Fruit fly (Drosophila melanogaster): ENCODE results near the gene CG6923.

Gene CG6923

dm6 chr3R:11749297-11750293 lies at the start of gene CG6923:
Gene CG6923, minus strand, starts transcription at chr3R:11750029.
- TF ChIP-seq CG11617 (GFP tag; optimal IDR thresholded peaks at IDR 0.05) (peak; percentile 15), bab1 (GFP tag; optimal IDR thresholded peaks at IDR 0.05) (no peak), CG12768 (GFP tag; optimal IDR thresholded peaks at IDR 0.05) (peak; percentile 24), CG1620 (GFP tag; optimal IDR thresholded peaks at IDR 0.05) (no peak), Crg-1 (GFP tag; optimal IDR thresholded peaks at IDR 0.05) (no peak), Mnt (GFP tag; optimal IDR thresholded peaks at IDR 0.05) (peak; percentile 38), Clk (GFP tag; optimal IDR thresholded peaks at IDR 0.05) (no peak), CG33017 (tag; optimal IDR thresholded peaks at IDR 0.05) (no peak), CG5204 (GFP tag; optimal IDR thresholded peaks at IDR 0.05) (no peak), cnc (optimal IDR thresholded peaks at IDR 0.05) (no peak), kay (GFP tag; ENCODE audit: borderline replicate concordance) (peak; percentile 29), CG7101 (tag; optimal IDR thresholded peaks at IDR 0.05) (no peak), toe (GFP tag; optimal IDR thresholded peaks at IDR 0.05) (no peak), CG7045 (GFP tag; optimal IDR thresholded peaks at IDR 0.05) (peak; percentile 3), CG14711 (tag; optimal IDR thresholded peaks at IDR 0.05) (no peak), cic (GFP tag; optimal IDR thresholded peaks at IDR 0.05) (no peak), pad (GFP tag; optimal IDR thresholded peaks at IDR 0.05) (no peak), tj (GFP tag; optimal IDR thresholded peaks at IDR 0.05) (peak; percentile 45), Hr96 (GFP tag; optimal IDR thresholded peaks at IDR 0.05) (no peak), ovo (GFP tag; optimal IDR thresholded peaks at IDR 0.05) (peak; percentile 67)

DNA sequence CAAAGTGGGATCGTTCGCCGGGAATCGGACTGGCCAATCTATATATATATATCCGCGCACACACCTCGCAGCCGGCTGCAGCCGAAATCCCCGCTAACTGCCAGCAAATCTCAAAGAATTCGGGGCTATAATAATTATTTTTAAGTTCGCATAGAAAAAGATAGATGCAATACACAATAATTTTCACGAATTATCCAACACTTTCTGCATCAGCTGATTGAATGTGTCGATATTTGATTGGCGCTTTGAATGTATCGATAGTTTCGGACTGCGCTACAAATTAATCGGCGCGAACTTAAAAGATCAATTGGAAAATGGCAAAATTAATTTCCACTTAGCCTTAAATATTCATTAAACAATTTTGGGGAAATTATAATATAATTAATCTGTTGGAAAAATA lies 47.0 kb upstream of the CG6923 start, which contains the start of gene Sbf:
Gene Sbf (minus strand): TSS at position 169 of the 400 bp plus-strand sequence.
- peak; percentile 59 for TF ChIP-seq CG7101 (tag; optimal IDR thresholded peaks at IDR 0.05)
- no peak for TF ChIP-seq Hr96 (GFP tag; optimal IDR thresholded peaks at IDR 0.05)
- TF ChIP-seq pad (GFP tag; optimal IDR thresholded peaks at IDR 0.05), result peak; percentile 51
- TF ChIP-seq CG12768 (GFP tag; optimal IDR thresholded peaks at IDR 0.05), result peak; percentile 34
- peak; percentile 53 for TF ChIP-seq CG1620 (GFP tag; optimal IDR thresholded peaks at IDR 0.05)
- TF ChIP-seq bab1 (GFP tag; optimal IDR thresholded peaks at IDR 0.05), result peak; percentile 76
- peak; percentile 62 for TF ChIP-seq Crg-1 (GFP tag; optimal IDR thresholded peaks at IDR 0.05)
- peak; percentile 14 for TF ChIP-seq ovo (GFP tag; optimal IDR thresholded peaks at IDR 0.05)
- no peak for TF ChIP-seq CG14711 (tag; optimal IDR thresholded peaks at IDR 0.05)
- no peak for TF ChIP-seq cnc (optimal IDR thresholded peaks at IDR 0.05)
- TF ChIP-seq Mnt (GFP tag; optimal IDR thresholded peaks at IDR 0.05), result peak; percentile 55
- peak; percentile 5 for TF ChIP-seq Clk (GFP tag; optimal IDR thresholded peaks at IDR 0.05)
- peak; percentile 41 for TF ChIP-seq CG11617 (GFP tag; optimal IDR thresholded peaks at IDR 0.05)
- no peak for TF ChIP-seq CG33017 (tag; optimal IDR thresholded peaks at IDR 0.05)

- TF ChIP-seq pad (GFP tag; optimal IDR thresholded peaks at IDR 0.05) (peak; percentile 65), Mnt (GFP tag; optimal IDR thresholded peaks at IDR 0.05) (peak; percentile 66), Crg-1 (GFP tag; optimal IDR thresholded peaks at IDR 0.05) (peak; percentile 76), cnc (optimal IDR thresholded peaks at IDR 0.05) (no peak), toe (GFP tag; optimal IDR thresholded peaks at IDR 0.05) (no peak), kay (GFP tag; ENCODE audit: borderline replicate concordance) (no peak), CG33017 (tag; optimal IDR thresholded peaks at IDR 0.05) (peak; percentile 63), CG14711 (tag; optimal IDR thresholded peaks at IDR 0.05) (peak; percentile 82), bab1 (GFP tag; optimal IDR thresholded peaks at IDR 0.05) (peak; percentile 68), CG5204 (GFP tag; optimal IDR thresholded peaks at IDR 0.05) (no peak), CG7045 (GFP tag; optimal IDR thresholded peaks at IDR 0.05) (peak; percentile 75), cic (GFP tag; optimal IDR thresholded peaks at IDR 0.05) (peak; percentile 26), ovo (GFP tag; optimal IDR thresholded peaks at IDR 0.05) (peak; percentile 63), CG1620 (GFP tag; optimal IDR thresholded peaks at IDR 0.05) (peak; percentile 75), tj (GFP tag; optimal IDR thresholded peaks at IDR 0.05) (peak; percentile 38), CG12768 (GFP tag; optimal IDR thresholded peaks at IDR 0.05) (peak; percentile 43), Hr96 (GFP tag; optimal IDR thresholded peaks at IDR 0.05) (no peak), Clk (GFP tag; optimal IDR thresholded peaks at IDR 0.05) (peak; percentile 62), CG7101 (tag; optimal IDR thresholded peaks at IDR 0.05) (peak; percentile 79), CG11617 (GFP tag; optimal IDR thresholded peaks at IDR 0.05) (peak; percentile 80)
Observed at dm6 chr3R:11786695-11787226, 36.9 kb upstream of the CG6923 start, which contains the start of the genes prd1 and HisCl1. Gene prd1, minus strand, starts transcription at chr3R:11787014. Gene HisCl1, plus strand, starts transcription at chr3R:11787176.

- peak; percentile 67 for TF ChIP-seq Crg-1 (GFP tag; optimal IDR thresholded peaks at IDR 0.05)
- TF ChIP-seq Hr96 (GFP tag; optimal IDR thresholded peaks at IDR 0.05), result peak; percentile 15
- TF ChIP-seq tj (GFP tag; optimal IDR thresholded peaks at IDR 0.05), result peak; percentile 77
- TF ChIP-seq CG7045 (GFP tag; optimal IDR thresholded peaks at IDR 0.05), result peak; percentile 91
- TF ChIP-seq CG33017 (tag; optimal IDR thresholded peaks at IDR 0.05), result peak; percentile 93
- TF ChIP-seq CG11617 (GFP tag; optimal IDR thresholded peaks at IDR 0.05), result peak; percentile 90
- TF ChIP-seq CG5204 (GFP tag; optimal IDR thresholded peaks at IDR 0.05), result no peak
- TF ChIP-seq pad (GFP tag; optimal IDR thresholded peaks at IDR 0.05), result peak; percentile 79
- peak; percentile 85 for TF ChIP-seq CG12768 (GFP tag; optimal IDR thresholded peaks at IDR 0.05)
- peak; percentile 93 for TF ChIP-seq CG7101 (tag; optimal IDR thresholded peaks at IDR 0.05)
- TF ChIP-seq cnc (optimal IDR thresholded peaks at IDR 0.05), result no peak
- no peak for TF ChIP-seq kay (GFP tag; ENCODE audit: borderline replicate concordance)
- peak; percentile 33 for TF ChIP-seq ovo (GFP tag; optimal IDR thresholded peaks at IDR 0.05)
- TF ChIP-seq CG14711 (tag; optimal IDR thresholded peaks at IDR 0.05), result peak; percentile 86
- TF ChIP-seq Clk (GFP tag; optimal IDR thresholded peaks at IDR 0.05), result peak; percentile 83
- peak; percentile 66 for TF ChIP-seq toe (GFP tag; optimal IDR thresholded peaks at IDR 0.05)
- TF ChIP-seq bab1 (GFP tag; optimal IDR thresholded peaks at IDR 0.05), result peak; percentile 89
- peak; percentile 63 for TF ChIP-seq CG1620 (GFP tag; optimal IDR thresholded peaks at IDR 0.05)
- peak; percentile 60 for TF ChIP-seq cic (GFP tag; optimal IDR thresholded peaks at IDR 0.05)
- TF ChIP-seq Mnt (GFP tag; optimal IDR thresholded peaks at IDR 0.05), result peak; percentile 59
Observed at dm6 chr3R:11780181-11780688, 30.4 kb upstream of the CG6923 start.
